Worm (Caenorhabditis elegans) whole organism, young adult: ENCODE results near the gene asah-2.

Experiments used
- F23B12.7 ChIP-seq: sonication (generic microtip); optimal IDR thresholded peaks from 2 replicates; lab custom pipeline; 2017; ENCODE audit warnings: missing genetic modification characterization, mild to moderate bottlenecking, missing compliant biosample characterization, antibody characterized with exemption, moderate library complexity; ENCODE audit not compliant: insufficient read depth
- Y67H2A.10 ChIP-seq: fragments of 200-800 bp; sonication (Bioruptor generic); conservative IDR thresholded peaks from 2 replicates; pipeline ENCODE4 v1.3.6; 2022; ENCODE audit warnings: missing genetic modification reagents, missing genetic modification characterization, missing compliant biosample characterization
- ama-1 ChIP-seq, 3 experiments: fragments of 150-350 bp in 1 of 3; sonication (generic microtip) in 2 of 3; optimal IDR thresholded peaks; 2 replicates each; lab custom pipeline; 2014 to 2018; ENCODE audit warnings: missing biosample characterization in 2 of 3, missing genetic modification characterization in 2 of 3, missing genetic modification reagents in 2 of 3
- athp-1 ChIP-seq: sonication (generic microtip); optimal IDR thresholded peaks from 2 replicates; lab custom pipeline; 2017; ENCODE audit warnings: mild to moderate bottlenecking, missing genetic modification characterization, missing compliant biosample characterization
- cebp-2 ChIP-seq: fragments of 200-800 bp; sonication (Bioruptor generic); IDR thresholded peaks from 2 replicates; pipeline ENCODE4 v1.3.6; 2022; ENCODE audit warnings: missing genetic modification characterization, missing compliant biosample characterization
- ceh-100 ChIP-seq: fragments of 200-800 bp; sonication (Bioruptor generic); IDR thresholded peaks from 2 replicates; pipeline ENCODE4 v1.3.6; 2022; ENCODE audit warnings: missing genetic modification reagents, missing genetic modification characterization, missing compliant biosample characterization
- dpl-1 ChIP-seq: fragments of 150-350 bp; optimal IDR thresholded peaks from 2 replicates; lab custom pipeline; 2014; ENCODE audit warnings: missing biosample characterization, missing genetic modification reagents, missing genetic modification characterization
- hsf-1 ChIP-seq: fragments of 200-800 bp; sonication (Bioruptor generic); IDR thresholded peaks from 2 replicates; pipeline ENCODE4 v1.3.6; 2022; ENCODE audit warnings: missing genetic modification reagents, missing genetic modification characterization, missing compliant biosample characterization
- lin-54 ChIP-seq: fragments of 200-800 bp; sonication (Bioruptor generic); optimal IDR thresholded peaks from 2 replicates; lab custom pipeline; 2018; ENCODE audit warnings: mild to moderate bottlenecking, missing genetic modification characterization, missing compliant biosample characterization
- madf-6 ChIP-seq: fragments of 200-800 bp; sonication (Bioruptor generic); IDR thresholded peaks from 2 replicates; pipeline ENCODE4 v1.3.6; 2022; ENCODE audit warnings: missing genetic modification reagents, missing genetic modification characterization, missing compliant biosample characterization
- nhr-80 ChIP-seq: sonication (generic microtip); optimal IDR thresholded peaks from 2 replicates; lab custom pipeline; 2016; ENCODE audit warnings: missing genetic modification characterization, missing compliant biosample characterization
- sea-2 ChIP-seq: fragments of 200-800 bp; sonication (Bioruptor generic); IDR thresholded peaks from 2 replicates; pipeline ENCODE4 v1.3.6; 2022; ENCODE audit warnings: missing genetic modification characterization, missing compliant biosample characterization
- unc-62 ChIP-seq: fragments of 150-350 bp; optimal IDR thresholded peaks from 2 replicates; lab custom pipeline; 2014; ENCODE audit warnings: missing biosample characterization, missing genetic modification reagents, missing genetic modification characterization

- no peak for TF ChIP-seq F23B12.7 (tag; lab: Kevin White, UChicago)
- no peak for TF ChIP-seq ceh-100 (GFP tag; lab: Robert Waterston, UW)
- TF ChIP-seq sea-2 (GFP tag; lab: Robert Waterston, UW): no peak
- TF ChIP-seq hsf-1 (GFP tag; lab: Robert Waterston, UW): no peak
- TF ChIP-seq madf-6: no peak
- no peak for TF ChIP-seq ama-1 (optimal IDR thresholded peaks at IDR 0.05; lab: Kevin White, UChicago)
- no peak for TF ChIP-seq ama-1 (GFP tag; optimal IDR thresholded peaks at IDR 0.05; lab: Kevin White, UChicago)
- no peak for TF ChIP-seq dpl-1 (GFP tag; lab: Kevin White, UChicago)
- no peak for TF ChIP-seq lin-54
- TF ChIP-seq Y67H2A.10 (GFP tag; lab: Robert Waterston, UW): no peak
- no peak for TF ChIP-seq nhr-80
- no peak for TF ChIP-seq unc-62
- no peak for TF ChIP-seq cebp-2 (GFP tag; lab: Robert Waterston, UW)
- TF ChIP-seq athp-1 (tag; lab: Kevin White, UChicago): no peak
These were observed 8.1 kb downstream of the asah-2 start for ce11 chrII:10147502-10147901.
